Worm (Caenorhabditis elegans): ENCODE data around the gene hlh-8.

DNA sequence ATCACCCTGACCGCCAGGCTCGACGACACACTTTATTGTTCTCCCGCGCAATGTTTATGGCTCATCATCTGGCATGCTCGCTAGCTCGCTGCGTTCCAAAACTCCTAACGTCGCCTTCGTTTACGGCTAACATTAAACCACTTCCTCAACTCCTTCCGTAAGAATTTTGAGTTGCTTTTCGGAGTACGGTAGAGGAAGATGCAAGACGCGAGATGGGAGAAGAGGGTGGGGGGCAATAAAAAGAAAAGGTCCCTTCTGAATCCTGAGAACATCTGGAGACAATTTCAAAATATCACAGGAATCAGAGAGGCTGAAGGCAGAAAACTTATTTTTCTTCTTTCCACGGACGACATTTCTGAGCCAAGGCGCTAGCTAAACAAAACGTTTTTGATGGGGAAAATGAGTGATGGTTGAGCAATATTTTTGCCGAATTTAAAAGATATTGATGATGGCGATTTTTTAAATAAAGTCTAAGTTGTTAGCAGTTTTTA lies 1.6 kb downstream of the hlh-8 start:
- no peak for TF ChIP-seq lin-38 (GFP tag; IDR thresholded peaks at IDR 0.05)
- TF ChIP-seq unc-130 (GFP tag; optimal IDR thresholded peaks at IDR 0.05), result no peak
- no peak for TF ChIP-seq nhr-237 (tag; optimal IDR thresholded peaks at IDR 0.05)
